Worm (Caenorhabditis elegans): ENCODE data around the gene Y19D2B.2.

Y19D2B.2 gene

DNA sequence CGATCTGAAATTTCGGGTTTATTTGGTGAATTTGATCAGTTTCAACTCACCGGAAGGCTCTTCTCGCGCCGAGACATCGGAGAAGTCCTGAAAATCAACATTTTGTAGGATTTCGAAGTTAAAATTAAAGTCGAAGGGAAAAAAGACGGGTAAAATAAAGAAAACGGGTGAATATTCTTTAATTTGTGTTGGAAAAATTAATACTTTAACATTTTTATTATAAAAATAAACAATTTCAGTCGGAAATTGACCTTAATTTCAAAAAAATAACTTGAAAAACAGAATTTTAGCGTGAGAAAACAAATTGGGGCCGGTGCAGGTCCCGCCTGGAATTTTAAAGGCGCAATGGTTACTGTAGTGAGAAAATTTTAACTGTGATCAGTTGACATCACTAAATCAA, 29.0 kb downstream of the Y19D2B.2 start, which contains the start of gene nos-1:
Gene nos-1, minus strand, starts transcription at position 101 of the 400 bp plus-strand sequence.
- no peak for TF ChIP-seq K09A11.1 (tag; optimal IDR thresholded peaks at IDR 0.05; ENCODE audit: insufficient read depth)
- TF ChIP-seq nhr-232 (tag; optimal IDR thresholded peaks at IDR 0.05), result no peak
- TF ChIP-seq unc-86 (tag; optimal IDR thresholded peaks at IDR 0.05), result no peak
- TF ChIP-seq nhr-11 (tag; optimal IDR thresholded peaks at IDR 0.05), result no peak
- TF ChIP-seq hlh-6 (tag; optimal IDR thresholded peaks at IDR 0.05), result no peak
- no peak for TF ChIP-seq ets-4 (tag; optimal IDR thresholded peaks at IDR 0.05)
- no peak for TF ChIP-seq tbx-7 (tag; optimal IDR thresholded peaks at IDR 0.05)
- no peak for TF ChIP-seq F13H6.1 (tag; optimal IDR thresholded peaks at IDR 0.05)
- TF ChIP-seq pros-1 (tag; optimal IDR thresholded peaks at IDR 0.05), result no peak
- TF ChIP-seq sdc-2 (tag; optimal IDR thresholded peaks at IDR 0.05), result no peak
- no peak for TF ChIP-seq unc-3 (GFP tag; conservative IDR thresholded peaks at IDR 0.05)
- TF ChIP-seq unc-3 (tag; optimal IDR thresholded peaks at IDR 0.05), result no peak
- TF ChIP-seq ref-2 (tag; optimal IDR thresholded peaks at IDR 0.05), result no peak
- TF ChIP-seq ceh-45 (GFP tag; IDR thresholded peaks at IDR 0.05), result no peak

DNA sequence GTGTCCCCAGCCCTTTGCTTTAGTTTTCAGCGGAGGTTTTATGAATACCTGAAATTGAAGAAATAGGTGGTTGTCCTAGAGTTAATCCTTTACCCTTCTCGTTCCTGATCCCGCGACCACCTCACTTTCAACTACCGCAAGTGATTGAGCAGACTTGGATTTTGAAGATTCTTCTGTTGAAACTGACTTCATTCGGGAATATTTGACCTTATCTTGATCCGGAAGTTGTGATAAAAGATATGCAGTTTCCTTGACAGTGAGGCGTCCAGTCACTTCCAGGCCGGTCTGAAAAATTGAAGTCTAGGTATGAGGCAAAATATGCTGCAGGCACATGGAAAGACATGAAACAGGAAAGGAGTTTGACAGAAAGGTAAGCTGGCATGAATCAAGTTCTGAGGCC, 31.1 kb downstream of the Y19D2B.2 start:
- no peak for TF ChIP-seq madf-2 (tag; optimal IDR thresholded peaks at IDR 0.05)

DNA sequence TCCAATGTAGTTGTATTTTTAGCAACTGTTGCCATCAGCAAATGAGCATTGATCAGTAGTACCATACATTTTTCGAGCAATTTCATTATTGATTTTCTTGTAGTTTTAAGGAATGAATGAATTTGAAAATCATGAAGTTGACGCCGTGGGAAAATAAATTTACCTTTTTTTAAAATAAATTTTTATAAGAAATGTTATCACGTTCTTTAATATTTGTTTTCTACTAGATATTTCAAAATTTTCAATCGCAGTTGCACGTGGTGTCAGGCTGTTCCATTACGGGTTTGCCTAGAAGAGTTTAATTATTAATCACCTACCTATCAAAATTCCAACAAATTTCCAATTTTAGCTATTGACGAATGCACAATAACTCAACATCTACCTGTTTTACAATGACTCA, 32.7 kb downstream of the Y19D2B.2 start, which contains the start of gene R03D7.8:
Gene R03D7.8, minus strand, starts transcription at position 101 of the 400 bp plus-strand sequence.
- no peak for TF ChIP-seq rnt-1 (tag; optimal IDR thresholded peaks at IDR 0.05)
- no peak for TF ChIP-seq unc-86 (tag; optimal IDR thresholded peaks at IDR 0.05)
- no peak for TF ChIP-seq hlh-13 (GFP tag; optimal IDR thresholded peaks at IDR 0.05)
- TF ChIP-seq tbx-7 (tag; optimal IDR thresholded peaks at IDR 0.05), result no peak
- no peak for TF ChIP-seq pqm-1 (tag; optimal IDR thresholded peaks at IDR 0.05)
- no peak for TF ChIP-seq eyg-1 (tag; optimal IDR thresholded peaks at IDR 0.05)
- TF ChIP-seq dmd-4 (tag; optimal IDR thresholded peaks at IDR 0.05; ENCODE audit: borderline replicate concordance), result no peak
- TF ChIP-seq ttx-3 (tag; optimal IDR thresholded peaks at IDR 0.05), result no peak
- no peak for TF ChIP-seq pat-9 (tag; optimal IDR thresholded peaks at IDR 0.05)
- no peak for TF ChIP-seq ceh-9 (tag; optimal IDR thresholded peaks at IDR 0.05)
- no peak for TF ChIP-seq ceh-48 (tag; optimal IDR thresholded peaks at IDR 0.05)
- no peak for TF ChIP-seq hlh-6 (tag; optimal IDR thresholded peaks at IDR 0.05)
- TF ChIP-seq nhr-232 (tag; optimal IDR thresholded peaks at IDR 0.05), result no peak
- TF ChIP-seq che-1 (tag; optimal IDR thresholded peaks at IDR 0.05), result no peak
- TF ChIP-seq nhr-11 (tag; optimal IDR thresholded peaks at IDR 0.05), result no peak

DNA sequence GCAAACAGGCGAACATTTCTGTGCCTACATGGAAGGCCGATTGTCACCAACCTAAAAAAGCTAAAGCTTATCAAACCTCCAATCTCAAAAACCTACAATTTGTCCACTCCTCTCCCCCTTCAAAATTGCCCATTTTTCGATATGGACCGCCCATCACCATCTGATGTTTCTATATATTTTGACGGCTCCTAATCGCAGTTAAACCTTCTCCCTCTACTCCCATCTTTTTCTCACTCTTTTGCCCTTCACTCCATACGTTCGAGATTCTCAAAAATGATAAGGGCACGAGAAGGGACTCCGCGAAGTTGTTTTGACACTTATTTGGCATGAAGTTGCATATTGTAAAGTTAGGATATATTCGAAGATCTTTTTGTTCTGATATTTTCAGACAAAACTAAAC, 35.1 kb downstream of the Y19D2B.2 start:
- TF ChIP-seq npax-4 (tag; optimal IDR thresholded peaks at IDR 0.05) (no peak), sdc-2 (tag; optimal IDR thresholded peaks at IDR 0.05) (no peak), ref-2 (tag; optimal IDR thresholded peaks at IDR 0.05) (no peak), ceh-2 (tag; optimal IDR thresholded peaks at IDR 0.05) (no peak), zip-5 (tag; optimal IDR thresholded peaks at IDR 0.05) (no peak), hlh-8 (tag; optimal IDR thresholded peaks at IDR 0.05) (no peak), eyg-1 (tag; optimal IDR thresholded peaks at IDR 0.05) (no peak), elt-2 (tag; optimal IDR thresholded peaks at IDR 0.05) (no peak), ceh-19 (GFP tag; optimal IDR thresholded peaks at IDR 0.05) (no peak), unc-3 (GFP tag; conservative IDR thresholded peaks at IDR 0.05) (no peak), unc-3 (tag; optimal IDR thresholded peaks at IDR 0.05) (no peak), tbx-7 (tag; optimal IDR thresholded peaks at IDR 0.05) (no peak), ceh-34 (tag; optimal IDR thresholded peaks at IDR 0.05) (no peak), pag-3 (tag; optimal IDR thresholded peaks at IDR 0.05; ENCODE audit: borderline replicate concordance) (no peak), elt-4 (tag; optimal IDR thresholded peaks at IDR 0.05) (no peak), tbx-2 (tag; optimal IDR thresholded peaks at IDR 0.05) (no peak)

DNA sequence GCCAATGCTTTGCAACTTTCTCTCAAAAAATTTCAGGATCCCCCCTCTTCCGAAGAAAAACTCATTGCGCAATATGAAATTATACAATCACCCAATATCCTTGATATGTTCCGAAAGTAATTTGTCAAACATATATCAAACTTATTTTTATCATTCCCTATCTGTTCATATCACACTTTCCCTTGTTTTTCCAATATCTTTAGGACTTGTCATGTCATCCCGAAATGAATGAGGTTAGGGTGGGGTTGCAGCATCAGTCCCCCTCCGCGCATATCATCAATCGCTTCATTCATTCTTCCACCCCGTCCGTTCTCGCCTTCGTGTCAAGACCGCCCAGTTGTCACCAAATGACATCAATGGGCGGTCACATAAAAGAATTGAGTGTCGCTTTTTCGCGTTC, 35.6 kb downstream of the Y19D2B.2 start:
- TF ChIP-seq ceh-14 (tag; optimal IDR thresholded peaks at IDR 0.05) (no peak), rnt-1 (tag; optimal IDR thresholded peaks at IDR 0.05) (no peak), C38D4.7 (GFP tag; optimal IDR thresholded peaks at IDR 0.05) (no peak), dmd-4 (tag; optimal IDR thresholded peaks at IDR 0.05; ENCODE audit: borderline replicate concordance) (no peak), ztf-16 (tag; optimal IDR thresholded peaks at IDR 0.05) (no peak), fkh-6 (tag; optimal IDR thresholded peaks at IDR 0.05) (no peak), fax-1 (tag; optimal IDR thresholded peaks at IDR 0.05) (no peak), ceh-18 (tag; optimal IDR thresholded peaks at IDR 0.05) (no peak), K02D7.2 (tag; optimal IDR thresholded peaks at IDR 0.05) (no peak), tbx-7 (tag; optimal IDR thresholded peaks at IDR 0.05) (no peak), unc-55 (GFP tag; optimal IDR thresholded peaks at IDR 0.05) (no peak), ttx-3 (tag; optimal IDR thresholded peaks at IDR 0.05) (no peak), pros-1 (tag; optimal IDR thresholded peaks at IDR 0.05) (no peak), nfya-1 (tag; optimal IDR thresholded peaks at IDR 0.05) (no peak), unc-86 (tag; optimal IDR thresholded peaks at IDR 0.05) (no peak), hlh-15 (tag; optimal IDR thresholded peaks at IDR 0.05) (no peak)
